Worm (Caenorhabditis elegans) whole organism, L4 larva: ENCODE data around the gene atp-2.

Experiments
- egl-27 ChIP-seq: sonication (generic microtip); optimal IDR thresholded peaks from 3 replicates; lab custom pipeline; 2017; ENCODE audit warnings: missing biosample characterization, missing genetic modification reagents, missing genetic modification characterization
- mdl-1 ChIP-seq, 2 experiments: fragments of 150-350 bp in 1 of 2; sonication (generic microtip) in 1 of 2; optimal IDR thresholded peaks; 2 replicates each; lab custom pipeline; 2014 to 2017; ENCODE audit warnings: missing biosample characterization in 2 of 2, missing genetic modification characterization in 2 of 2

ce11 chrIII:5224908-5225307 lies 3.3 kb upstream of the atp-2 start:
- TF ChIP-seq egl-27 (tag; lab: Kevin White, UChicago): no peak
- no peak for TF ChIP-seq mdl-1 (tag; optimal IDR thresholded peaks at IDR 0.05; lab: Kevin White, UChicago)
